Fruit fly (Drosophila melanogaster) Kc167 (cell line): ENCODE results near the gene Wdr59.

Experiments
- h ChIP-seq: fragments of >200 bp; optimal IDR thresholded peaks from 3 replicates; lab custom pipeline; 2018; ENCODE audit warnings: missing external identifiers
- psq ChIP-seq: fragments of >200 bp; optimal IDR thresholded peaks from 2 replicates; lab custom pipeline; 2017; ENCODE audit warnings: missing external identifiers

dm6 chr2L:11053018-11053807, 38.0 kb upstream of the Wdr59 start:
- TF ChIP-seq h (no peak), psq (no peak)
